Worm (Caenorhabditis elegans): ENCODE data around the gene str-43.

ce11 chrV:15766122-15766594 lies 14.2 kb upstream of the str-43 start, which contains the start of the genes haf-3 and F57A10.2:
- TF ChIP-seq ama-1 (optimal IDR thresholded peaks at IDR 0.05) (no peak), ets-7 (tag; optimal IDR thresholded peaks at IDR 0.05) (no peak), flt-1 (GFP tag; IDR thresholded peaks at IDR 0.05) (0 out of 2 replicates have a peak, but pooled peaks have one; percentile 13), hmbx-1 (tag; optimal IDR thresholded peaks at IDR 0.05) (no peak), B0310.2 (tag; optimal IDR thresholded peaks at IDR 0.05) (no peak), hmg-4 (GFP tag; optimal IDR thresholded peaks at IDR 0.05) (no peak), pes-1 (GFP tag; IDR thresholded peaks at IDR 0.05) (no peak), ceh-36 (tag; optimal IDR thresholded peaks at IDR 0.05) (no peak)

All from whole organism, early embryonic.